Fruit fly (Drosophila melanogaster): ENCODE data around the gene fwe.

dm6 chr3L:15824537-15824936 lies 8.3 kb upstream of the fwe start:
- TF ChIP-seq CG8478 (optimal IDR thresholded peaks at IDR 0.05) (no peak), CTCF (optimal IDR thresholded peaks at IDR 0.05) (no peak)
